Worm (Caenorhabditis elegans) whole organism, early embryonic: ENCODE results near the gene toc-1.

Experiments used
- B0310.2 ChIP-seq: sonication (generic microtip); optimal IDR thresholded peaks from 2 replicates; lab custom pipeline; 2016; ENCODE audit warnings: mild to moderate bottlenecking, missing genetic modification characterization, missing compliant biosample characterization
- F13C5.2 ChIP-seq: sonication (generic microtip); optimal IDR thresholded peaks from 2 replicates; lab custom pipeline; 2017; ENCODE audit warnings: mild to moderate bottlenecking, missing genetic modification characterization, inconsistent platforms, missing compliant biosample characterization
- aly-1 ChIP-seq: sonication (generic microtip); optimal IDR thresholded peaks from 2 replicates; lab custom pipeline; 2016; ENCODE audit warnings: missing genetic modification characterization, missing compliant biosample characterization
- ama-1 ChIP-seq: fragments of 150-350 bp; optimal IDR thresholded peaks from 2 replicates; lab custom pipeline; 2014
- ceh-13 ChIP-seq: fragments of 200-800 bp; sonication (Bioruptor generic); optimal IDR thresholded peaks from 2 replicates; lab custom pipeline; 2018; ENCODE audit warnings: mild to moderate bottlenecking, missing genetic modification characterization, missing compliant biosample characterization
- ceh-36 ChIP-seq: sonication (generic microtip); optimal IDR thresholded peaks from 2 replicates; lab custom pipeline; 2016; ENCODE audit warnings: missing genetic modification characterization, inconsistent platforms, missing compliant biosample characterization
- ets-7 ChIP-seq: sonication (generic microtip); optimal IDR thresholded peaks from 2 replicates; lab custom pipeline; 2016; ENCODE audit warnings: missing genotype, missing genetic modification characterization, missing compliant biosample characterization
- flt-1 ChIP-seq: fragments of 200-800 bp; sonication (Bioruptor generic); IDR thresholded peaks from 2 replicates; pipeline ENCODE4 v1.3.6; 2022; ENCODE audit warnings: missing genetic modification characterization, missing compliant biosample characterization
- hmbx-1 ChIP-seq: sonication (generic microtip); optimal IDR thresholded peaks from 2 replicates; lab custom pipeline; 2016; ENCODE audit warnings: mild to moderate bottlenecking, missing genetic modification characterization, missing compliant biosample characterization
- hmg-4 ChIP-seq: fragments of 200-800 bp; sonication (Bioruptor generic); optimal IDR thresholded peaks from 2 replicates; lab custom pipeline; 2018; ENCODE audit warnings: mild to moderate bottlenecking, missing genetic modification characterization, missing compliant biosample characterization
- hnd-1 ChIP-seq: sonication (generic microtip); optimal IDR thresholded peaks from 2 replicates; lab custom pipeline; 2016; ENCODE audit warnings: missing genetic modification characterization, missing compliant biosample characterization
- pes-1 ChIP-seq: fragments of 200-800 bp; sonication (Bioruptor generic); IDR thresholded peaks from 2 replicates; pipeline ENCODE4 v1.3.6; 2022; ENCODE audit warnings: missing genetic modification reagents, missing genetic modification characterization, missing compliant biosample characterization
- scrt-1 ChIP-seq: fragments of 200-800 bp; sonication (Bioruptor generic); IDR thresholded peaks from 2 replicates; pipeline ENCODE4 v1.3.6; 2022; ENCODE audit warnings: missing genetic modification characterization, missing compliant biosample characterization
- sea-1 ChIP-seq: fragments of 200-800 bp; sonication (Bioruptor generic); conservative IDR thresholded peaks from 2 replicates; pipeline ENCODE4 v1.3.6; 2022; ENCODE audit warnings: missing genetic modification characterization, missing compliant biosample characterization
- tbx-11 ChIP-seq: fragments of 200-800 bp; sonication (Bioruptor generic); IDR thresholded peaks from 2 replicates; pipeline ENCODE4 v1.3.6; 2022; ENCODE audit warnings: missing genetic modification characterization, missing compliant biosample characterization
- tbx-37 ChIP-seq: fragments of 200-800 bp; sonication (Bioruptor generic); conservative IDR thresholded peaks from 2 replicates; pipeline ENCODE4 v1.3.6; 2022; ENCODE audit warnings: missing genetic modification reagents, missing genetic modification characterization, missing compliant biosample characterization
- tra-4 ChIP-seq: sonication (generic microtip); optimal IDR thresholded peaks from 2 replicates; lab custom pipeline; 2017; ENCODE audit warnings: missing genetic modification characterization, missing compliant biosample characterization

Gene toc-1

DNA sequence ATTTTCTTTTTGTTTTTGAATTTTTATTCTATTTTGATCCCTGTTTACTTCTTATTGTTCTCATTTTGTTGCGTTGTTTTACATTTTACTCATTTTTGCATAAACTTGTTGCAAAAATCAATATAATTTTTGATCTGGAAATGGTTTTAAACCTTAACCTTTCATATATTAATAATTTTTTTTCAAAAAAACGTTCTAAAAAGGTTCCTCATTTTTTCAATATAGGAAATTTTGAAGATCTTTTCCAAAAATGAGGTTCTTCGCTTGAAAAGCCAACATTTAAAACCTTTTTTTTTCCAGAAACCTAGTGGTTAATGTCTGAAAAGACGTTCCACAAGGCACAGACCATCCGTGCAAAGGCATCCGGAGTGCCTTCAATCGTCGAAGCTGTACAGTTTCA lies 14.7 kb upstream of the toc-1 start, which contains the start of gene gop-3:
Gene gop-3 (plus strand): TSS at position 301 of the 400 bp plus-strand sequence.
- TF ChIP-seq scrt-1 (GFP tag; lab: Robert Waterston, UW) (no peak), hmg-4 (GFP tag; lab: Kevin White, UChicago) (no peak), pes-1 (no peak), hmbx-1 (no peak), ets-7 (no peak), ama-1 (lab: Kevin White, UChicago) (no peak), tbx-11 (GFP tag; lab: Robert Waterston, UW) (no peak), ceh-13 (no peak), B0310.2 (no peak), ceh-36 (tag; lab: Kevin White, UChicago) (no peak), aly-1 (tag; lab: Kevin White, UChicago) (no peak), hnd-1 (tag; lab: Kevin White, UChicago) (no peak), tra-4 (tag; lab: Kevin White, UChicago) (no peak)

DNA sequence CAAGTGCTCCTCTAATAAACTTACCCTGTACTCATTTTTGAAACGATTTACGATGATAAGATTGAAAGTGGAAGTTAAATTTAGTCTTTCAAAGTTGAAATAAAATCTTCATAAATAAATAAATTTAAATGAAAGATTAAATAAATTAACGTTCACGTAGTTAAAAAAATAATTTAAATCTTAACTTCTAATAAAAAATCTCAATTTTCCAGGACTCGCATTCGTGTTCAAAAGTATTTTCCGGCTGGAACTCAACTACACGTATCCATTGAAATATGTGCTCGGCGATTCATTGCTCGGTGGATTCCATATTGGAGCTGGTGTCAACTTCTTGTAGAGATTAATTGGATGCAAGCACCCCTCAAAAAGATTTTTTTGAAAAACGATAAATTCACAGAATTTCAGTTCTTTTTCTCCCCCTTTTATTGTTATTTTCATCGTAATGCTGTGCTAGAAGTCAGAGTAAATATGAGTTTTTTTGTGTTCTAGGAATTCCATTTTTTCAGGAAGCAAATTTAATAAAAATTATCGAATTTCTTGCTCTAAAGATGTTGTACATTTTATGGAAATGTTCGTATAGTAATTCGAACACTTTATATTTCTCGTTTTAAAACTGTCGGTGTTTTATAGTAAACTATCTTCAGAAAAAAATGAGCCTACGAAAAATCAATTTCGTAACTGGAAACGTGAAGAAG lies 11.6 kb upstream of the toc-1 start, which contains the start of the genes C34E10.9 and hap-1:
Gene C34E10.9 (minus strand): TSS at position 101 of the 695 bp plus-strand sequence.
Gene hap-1 (plus strand): TSS at position 645 of the 695 bp plus-strand sequence.
- TF ChIP-seq ets-7 = no peak
- no peak for TF ChIP-seq sea-1 (GFP tag; lab: Robert Waterston, UW)
- TF ChIP-seq aly-1 (tag; lab: Kevin White, UChicago) = no peak
- TF ChIP-seq scrt-1 (GFP tag; lab: Robert Waterston, UW) = no peak
- no peak for TF ChIP-seq ceh-13
- TF ChIP-seq B0310.2 = no peak
- no peak for TF ChIP-seq tbx-11 (GFP tag; lab: Robert Waterston, UW)
- TF ChIP-seq hmbx-1 = no peak

DNA sequence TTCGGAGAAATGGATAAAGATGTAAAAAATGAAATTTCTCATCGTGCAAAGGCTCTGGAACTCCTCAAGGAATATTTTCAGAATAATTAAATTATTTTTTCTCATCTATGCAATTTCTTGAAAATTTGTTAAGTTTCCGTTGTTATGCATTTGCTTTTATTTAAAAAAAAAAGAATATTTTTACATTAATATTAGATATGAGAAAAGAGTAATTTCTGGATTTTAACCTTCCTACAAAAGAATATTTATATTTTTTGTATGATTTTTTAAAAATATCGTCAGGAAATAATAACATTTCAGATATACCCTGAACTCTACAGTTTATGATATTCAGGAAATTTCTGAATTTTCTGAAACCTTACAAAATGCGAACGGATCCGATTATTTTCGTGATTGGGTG lies 10.2 kb upstream of the toc-1 start, which contains the start of gene gro-1:
Gene gro-1 (plus strand): TSS at position 301 of the 400 bp plus-strand sequence.
- TF ChIP-seq pes-1 (no peak), hmg-4 (GFP tag; lab: Kevin White, UChicago) (no peak), hmbx-1 (no peak), B0310.2 (no peak), ceh-13 (no peak), sea-1 (GFP tag; lab: Robert Waterston, UW) (no peak), hnd-1 (tag; lab: Kevin White, UChicago) (no peak), F13C5.2 (tag; lab: Kevin White, UChicago) (no peak), flt-1 (GFP tag; lab: Robert Waterston, UW) (no peak), aly-1 (tag; lab: Kevin White, UChicago) (no peak), ets-7 (no peak), tbx-37 (GFP tag; lab: Robert Waterston, UW) (no peak), ceh-36 (tag; lab: Kevin White, UChicago) (no peak), scrt-1 (GFP tag; lab: Robert Waterston, UW) (no peak), tbx-11 (GFP tag; lab: Robert Waterston, UW) (no peak), tra-4 (tag; lab: Kevin White, UChicago) (no peak), ama-1 (lab: Kevin White, UChicago) (no peak)

DNA sequence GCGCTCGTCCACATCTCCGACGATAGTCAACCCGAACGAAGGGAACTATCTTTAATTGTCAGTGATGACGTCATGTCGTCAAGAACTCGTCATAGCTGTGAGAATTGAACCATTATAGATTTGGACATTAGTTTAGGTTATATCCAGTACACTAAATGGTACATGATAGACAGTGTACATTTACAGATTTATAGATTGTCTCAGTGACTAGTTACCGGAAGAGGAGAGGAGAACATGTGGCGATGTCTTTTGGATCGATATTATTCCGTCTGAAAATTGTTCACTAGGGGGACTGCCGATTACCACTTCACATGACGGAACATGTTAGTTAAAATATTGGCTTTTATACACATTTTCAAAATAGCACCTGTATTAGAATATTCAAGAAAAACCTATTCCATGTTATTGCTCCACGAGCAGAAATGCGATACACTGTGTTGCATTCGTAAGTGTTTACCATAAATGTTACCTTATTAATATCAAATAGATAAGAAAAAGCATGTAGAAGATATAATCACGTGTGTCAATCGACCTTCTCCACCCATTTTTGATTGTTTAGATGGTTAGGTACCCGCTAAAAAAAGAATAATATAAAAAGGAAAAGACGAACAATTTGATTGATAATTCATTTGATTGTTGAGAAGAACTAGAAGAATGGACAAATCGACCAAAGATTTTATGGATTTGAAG lies 7.7 kb upstream of the toc-1 start, which contains the start of gene ZC395.5:
Gene ZC395.5 (plus strand): TSS at position 632 of the 690 bp plus-strand sequence.
- TF ChIP-seq F13C5.2 (tag; lab: Kevin White, UChicago) = no peak
- no peak for TF ChIP-seq tbx-37 (GFP tag; lab: Robert Waterston, UW)
- no peak for TF ChIP-seq hmg-4 (GFP tag; lab: Kevin White, UChicago)
- no peak for TF ChIP-seq ceh-36 (tag; lab: Kevin White, UChicago)
- TF ChIP-seq tbx-11 (GFP tag; lab: Robert Waterston, UW) = no peak
- no peak for TF ChIP-seq tra-4 (tag; lab: Kevin White, UChicago)
- TF ChIP-seq hmbx-1 = no peak
- TF ChIP-seq flt-1 (GFP tag; lab: Robert Waterston, UW) = no peak
- TF ChIP-seq hnd-1 (tag; lab: Kevin White, UChicago) = no peak
- TF ChIP-seq aly-1 (tag; lab: Kevin White, UChicago) = no peak
- no peak for TF ChIP-seq B0310.2
- no peak for TF ChIP-seq ets-7
- TF ChIP-seq scrt-1 (GFP tag; lab: Robert Waterston, UW) = no peak
- TF ChIP-seq sea-1 (GFP tag; lab: Robert Waterston, UW) = no peak
- no peak for TF ChIP-seq ceh-13

DNA sequence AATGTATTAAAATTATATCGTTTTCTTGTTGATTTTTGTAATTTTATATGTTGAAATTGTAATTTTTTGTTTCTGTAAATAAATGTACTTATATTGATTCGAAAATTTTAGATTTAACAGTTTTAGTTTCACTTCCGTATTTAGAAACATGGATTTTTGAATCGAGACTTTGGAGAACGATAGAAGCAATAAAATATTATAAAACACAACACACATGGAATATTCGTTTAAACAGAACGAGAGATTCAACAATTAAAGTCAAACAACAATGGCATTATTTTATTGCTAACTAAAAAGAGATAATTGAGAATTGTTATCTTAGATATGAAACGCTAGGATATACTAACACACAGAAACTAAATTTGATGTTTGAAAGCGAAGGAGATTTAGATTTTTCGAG lies 6.6 kb upstream of the toc-1 start:
- no peak for TF ChIP-seq hmg-4 (GFP tag; lab: Kevin White, UChicago)
- TF ChIP-seq flt-1 (GFP tag; lab: Robert Waterston, UW) = no peak

DNA sequence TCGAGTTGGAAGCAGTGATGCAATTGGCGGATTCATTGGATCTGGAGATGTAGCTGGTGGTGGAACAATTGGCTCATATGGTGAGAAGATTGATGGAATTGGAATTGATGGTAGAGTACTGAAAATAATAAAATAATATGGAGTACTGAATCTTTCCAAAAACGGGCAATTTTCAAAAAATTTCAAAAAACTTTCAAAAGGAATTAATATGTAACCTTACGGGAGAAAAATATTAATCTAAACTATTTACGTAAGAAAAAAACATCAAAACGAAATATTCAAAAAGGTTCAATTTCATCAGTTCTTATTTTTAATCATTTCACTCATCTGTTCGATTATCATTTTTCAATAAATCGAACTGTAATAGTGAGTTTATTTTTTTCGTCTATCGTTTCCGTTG lies 5.2 kb upstream of the toc-1 start, which contains the start of gene ZC395.4:
Gene ZC395.4 (plus strand): TSS at position 301 of the 400 bp plus-strand sequence.
- TF ChIP-seq tra-4 (tag; lab: Kevin White, UChicago) = no peak
- TF ChIP-seq hnd-1 (tag; lab: Kevin White, UChicago) = no peak
- no peak for TF ChIP-seq sea-1 (GFP tag; lab: Robert Waterston, UW)
- no peak for TF ChIP-seq aly-1 (tag; lab: Kevin White, UChicago)
- TF ChIP-seq pes-1 = no peak
- no peak for TF ChIP-seq hmbx-1
- TF ChIP-seq ama-1 (lab: Kevin White, UChicago) = no peak
- TF ChIP-seq ceh-13 = no peak
- no peak for TF ChIP-seq F13C5.2 (tag; lab: Kevin White, UChicago)
- TF ChIP-seq B0310.2 = no peak
- no peak for TF ChIP-seq ceh-36 (tag; lab: Kevin White, UChicago)
- TF ChIP-seq scrt-1 (GFP tag; lab: Robert Waterston, UW) = no peak

DNA sequence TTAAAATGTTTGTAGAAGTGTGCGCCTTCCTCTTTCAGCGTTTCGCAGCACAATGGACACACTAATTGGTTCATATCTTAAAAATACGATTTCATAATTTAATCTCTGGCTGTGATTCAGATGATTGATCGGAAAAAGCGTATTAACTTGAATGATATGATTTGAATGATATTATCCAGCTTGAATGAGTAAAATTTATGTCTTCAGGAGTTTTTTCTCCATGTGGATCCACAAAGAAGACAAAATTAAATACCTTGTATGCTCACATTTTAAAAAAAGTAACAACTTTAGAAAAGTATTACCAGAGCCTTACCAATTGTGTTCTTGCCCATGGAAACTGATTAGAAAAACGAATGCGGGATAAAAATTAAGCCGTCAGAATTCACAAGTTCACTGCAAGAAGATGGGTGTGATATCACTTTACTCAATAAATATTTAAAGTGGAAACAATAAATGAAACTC lies 1.6 kb upstream of the toc-1 start, which contains the start of gene ztf-8:
Gene ztf-8 (minus strand): TSS at position 76 of the 462 bp plus-strand sequence.
- TF ChIP-seq hmbx-1 = no peak
- no peak for TF ChIP-seq flt-1 (GFP tag; lab: Robert Waterston, UW)
- no peak for TF ChIP-seq ama-1 (lab: Kevin White, UChicago)
- no peak for TF ChIP-seq tra-4 (tag; lab: Kevin White, UChicago)
- no peak for TF ChIP-seq hnd-1 (tag; lab: Kevin White, UChicago)
- no peak for TF ChIP-seq sea-1 (GFP tag; lab: Robert Waterston, UW)
- TF ChIP-seq tbx-11 (GFP tag; lab: Robert Waterston, UW) = no peak
- TF ChIP-seq pes-1 = no peak
